Worm (Caenorhabditis elegans) whole organism, young adult: ENCODE data around the gene amt-2.

Experiments used
- B0261.1 ChIP-seq: sonication (generic microtip); optimal IDR thresholded peaks from 2 replicates; lab custom pipeline; 2016; ENCODE audit warnings: mild to moderate bottlenecking, missing genetic modification characterization, moderate library complexity, missing compliant biosample characterization
- C06A6.2 ChIP-seq: fragments of 200-800 bp; sonication (Bioruptor generic); conservative IDR thresholded peaks from 2 replicates; pipeline ENCODE4 v1.3.6; 2022; ENCODE audit warnings: missing genetic modification characterization, missing compliant biosample characterization
- F10E7.11 ChIP-seq: sonication (generic microtip); optimal IDR thresholded peaks from 2 replicates; lab custom pipeline; 2017; ENCODE audit warnings: mild to moderate bottlenecking, missing genetic modification characterization, moderate library complexity, missing compliant biosample characterization
- F33H1.4 ChIP-seq: fragments of 200-800 bp; sonication (Bioruptor generic); IDR thresholded peaks from 2 replicates; pipeline ENCODE4 v1.3.6; 2022; ENCODE audit warnings: missing genetic modification reagents, missing genetic modification characterization, missing compliant biosample characterization
- F37B4.10 ChIP-seq: fragments of 200-800 bp; sonication (Bioruptor generic); IDR thresholded peaks from 2 replicates; pipeline ENCODE4 v1.3.6; 2022; ENCODE audit warnings: missing genetic modification characterization, missing compliant biosample characterization
- F39B2.1 ChIP-seq: fragments of 200-800 bp; sonication (Bioruptor generic); IDR thresholded peaks from 2 replicates; pipeline ENCODE4 v1.3.6; 2022; ENCODE audit warnings: missing genetic modification reagents, missing genetic modification characterization, missing compliant biosample characterization
- F49E8.2 ChIP-seq: sonication (generic microtip); optimal IDR thresholded peaks from 3 replicates; lab custom pipeline; 2017; ENCODE audit warnings: missing genetic modification characterization, mild to moderate bottlenecking, missing compliant biosample characterization, antibody characterized with exemption, moderate library complexity; ENCODE audit not compliant: insufficient read depth
- F52B5.7 ChIP-seq: sonication (generic microtip); optimal IDR thresholded peaks from 2 replicates; lab custom pipeline; 2016; ENCODE audit warnings: mild to moderate bottlenecking, missing genetic modification characterization, missing compliant biosample characterization
- F57A8.1 ChIP-seq: fragments of 200-800 bp; sonication (Bioruptor generic); optimal IDR thresholded peaks from 2 replicates; lab custom pipeline; 2018; ENCODE audit warnings: mild to moderate bottlenecking, missing genetic modification characterization, moderate library complexity, missing compliant biosample characterization
- K11D2.4 ChIP-seq: fragments of 200-800 bp; sonication (Bioruptor generic); IDR thresholded peaks from 2 replicates; pipeline ENCODE4 v1.3.6; 2022; ENCODE audit warnings: missing genetic modification reagents, missing genetic modification characterization, missing compliant biosample characterization
- ZK185.1 ChIP-seq: sonication (generic microtip); optimal IDR thresholded peaks from 2 replicates; lab custom pipeline; 2016; ENCODE audit warnings: mild to moderate bottlenecking, missing genetic modification characterization, missing compliant biosample characterization; ENCODE audit not compliant: poor library complexity, severe bottlenecking
- akir-1 ChIP-seq: fragments of 200-800 bp; sonication (Bioruptor generic); optimal IDR thresholded peaks from 2 replicates; lab custom pipeline; 2018; ENCODE audit warnings: mild to moderate bottlenecking, missing genetic modification characterization, moderate library complexity, missing compliant biosample characterization
- attf-5 ChIP-seq: fragments of 200-800 bp; sonication (Bioruptor generic); optimal IDR thresholded peaks from 2 replicates; lab custom pipeline; 2018; ENCODE audit warnings: mild to moderate bottlenecking, missing genetic modification characterization, missing compliant biosample characterization
- cebp-2 ChIP-seq: fragments of 200-800 bp; sonication (Bioruptor generic); IDR thresholded peaks from 2 replicates; pipeline ENCODE4 v1.3.6; 2022; ENCODE audit warnings: missing genetic modification characterization, missing compliant biosample characterization
- ceh-58 ChIP-seq: fragments of 200-800 bp; sonication (Bioruptor generic); IDR thresholded peaks from 2 replicates; pipeline ENCODE4 v1.3.6; 2022; ENCODE audit warnings: missing genetic modification characterization, missing compliant biosample characterization
- ceh-79 ChIP-seq: sonication (generic microtip); optimal IDR thresholded peaks from 2 replicates; lab custom pipeline; 2017; ENCODE audit warnings: mild to moderate bottlenecking, missing genetic modification characterization, missing compliant biosample characterization
- chd-7 ChIP-seq: sonication (generic microtip); optimal IDR thresholded peaks from 2 replicates; lab custom pipeline; 2016; ENCODE audit warnings: mild to moderate bottlenecking, missing genetic modification characterization, moderate library complexity, missing compliant biosample characterization
- die-1 ChIP-seq: sonication (generic microtip); optimal IDR thresholded peaks from 2 replicates; lab custom pipeline; 2016; ENCODE audit warnings: missing genotype, mild to moderate bottlenecking, missing genetic modification characterization, missing compliant biosample characterization
- egl-44 ChIP-seq: fragments of 200-800 bp; sonication (Bioruptor generic); IDR thresholded peaks from 2 replicates; pipeline ENCODE4 v1.3.6; 2022; ENCODE audit warnings: missing genetic modification reagents, missing genetic modification characterization, missing compliant biosample characterization
- fkh-3 ChIP-seq: sonication (generic microtip); optimal IDR thresholded peaks from 2 replicates; lab custom pipeline; 2016; ENCODE audit warnings: mild to moderate bottlenecking, missing genetic modification characterization, missing compliant biosample characterization
- gei-17 ChIP-seq: fragments of 200-800 bp; sonication (Bioruptor generic); optimal IDR thresholded peaks from 2 replicates; lab custom pipeline; 2018; ENCODE audit warnings: mild to moderate bottlenecking, missing genetic modification characterization, missing compliant biosample characterization
- him-1 ChIP-seq: sonication (generic microtip); optimal IDR thresholded peaks from 2 replicates; lab custom pipeline; 2016; ENCODE audit warnings: missing genotype, missing genetic modification reagents, missing genetic modification characterization, missing compliant biosample characterization
- hmg-1.2 ChIP-seq: fragments of 200-800 bp; sonication (Bioruptor generic); IDR thresholded peaks from 2 replicates; pipeline ENCODE4 v1.3.6; 2022; ENCODE audit warnings: missing genetic modification reagents, missing genetic modification characterization, missing compliant biosample characterization
- hsf-1 ChIP-seq: fragments of 200-800 bp; sonication (Bioruptor generic); IDR thresholded peaks from 2 replicates; pipeline ENCODE4 v1.3.6; 2022; ENCODE audit warnings: missing genetic modification reagents, missing genetic modification characterization, missing compliant biosample characterization
- lag-1 ChIP-seq: fragments of 200-800 bp; sonication (Bioruptor generic); IDR thresholded peaks from 2 replicates; pipeline ENCODE4 v1.3.6; 2022; ENCODE audit warnings: missing genetic modification reagents, missing genetic modification characterization, missing compliant biosample characterization
- let-526 ChIP-seq: fragments of 200-800 bp; sonication (Bioruptor generic); IDR thresholded peaks from 2 replicates; pipeline ENCODE4 v1.3.6; 2022; ENCODE audit warnings: missing genetic modification reagents, missing genetic modification characterization, missing compliant biosample characterization
- let-607 ChIP-seq, 2 experiments: fragments of 200-800 bp in 1 of 2; sonication (Bioruptor generic) in 1 of 2; sonication (generic microtip) in 1 of 2; optimal IDR thresholded peaks; 2 replicates each; lab custom pipeline; 2016 to 2018; ENCODE audit warnings: mild to moderate bottlenecking in 2 of 2, missing compliant biosample characterization in 2 of 2, missing genetic modification characterization in 2 of 2, moderate library complexity in 2 of 2, missing genotype in 1 of 2
- lin-40 ChIP-seq: sonication (generic microtip); optimal IDR thresholded peaks from 2 replicates; lab custom pipeline; 2016; ENCODE audit warnings: missing genetic modification characterization, mild to moderate bottlenecking, missing compliant biosample characterization, missing genotype, missing genetic modification reagents
- lin-54 ChIP-seq: fragments of 200-800 bp; sonication (Bioruptor generic); optimal IDR thresholded peaks from 2 replicates; lab custom pipeline; 2018; ENCODE audit warnings: mild to moderate bottlenecking, missing genetic modification characterization, missing compliant biosample characterization
- lsl-1 ChIP-seq: fragments of 200-800 bp; sonication (Bioruptor generic); optimal IDR thresholded peaks from 2 replicates; lab custom pipeline; 2018; ENCODE audit warnings: mild to moderate bottlenecking, missing genetic modification characterization, moderate library complexity, missing compliant biosample characterization
- lsy-27 ChIP-seq: sonication (generic microtip); optimal IDR thresholded peaks from 2 replicates; lab custom pipeline; 2017; ENCODE audit warnings: missing genetic modification characterization, mild to moderate bottlenecking, missing compliant biosample characterization, antibody characterized with exemption, missing genotype, borderline replicate concordance; ENCODE audit not compliant: insufficient read depth
- madf-6 ChIP-seq: fragments of 200-800 bp; sonication (Bioruptor generic); IDR thresholded peaks from 2 replicates; pipeline ENCODE4 v1.3.6; 2022; ENCODE audit warnings: missing genetic modification reagents, missing genetic modification characterization, missing compliant biosample characterization
- mel-28 ChIP-seq: sonication (generic microtip); optimal IDR thresholded peaks from 2 replicates; lab custom pipeline; 2016; ENCODE audit warnings: borderline replicate concordance, mild to moderate bottlenecking, missing genetic modification characterization, missing compliant biosample characterization
- nfya-2 ChIP-seq: fragments of 200-800 bp; sonication (Bioruptor generic); IDR thresholded peaks from 2 replicates; pipeline ENCODE4 v1.3.6; 2022; ENCODE audit warnings: missing genetic modification reagents, missing genetic modification characterization, missing compliant biosample characterization
- nhr-179 ChIP-seq: sonication (generic microtip); optimal IDR thresholded peaks from 2 replicates; lab custom pipeline; 2016; ENCODE audit warnings: mild to moderate bottlenecking, missing genetic modification characterization, missing compliant biosample characterization
- nhr-27 ChIP-seq: fragments of 200-800 bp; sonication (Bioruptor generic); optimal IDR thresholded peaks from 2 replicates; lab custom pipeline; 2018; ENCODE audit warnings: mild to moderate bottlenecking, missing genetic modification characterization, moderate library complexity, missing compliant biosample characterization
- repo-1 ChIP-seq: sonication (generic microtip); optimal IDR thresholded peaks from 2 replicates; lab custom pipeline; 2017; ENCODE audit warnings: mild to moderate bottlenecking, missing genetic modification characterization, missing compliant biosample characterization
- rpc-1 ChIP-seq, 2 experiments: fragments of 150-350 bp in 1 of 2; sonication (generic microtip) in 1 of 2; optimal IDR thresholded peaks; 2 replicates each; lab custom pipeline; 2014 to 2018; ENCODE audit warnings: missing biosample characterization in 1 of 2, missing genetic modification characterization in 1 of 2, missing genetic modification reagents in 1 of 2, missing genotype in 1 of 2
- snpc-4 ChIP-seq, 5 experiments: fragments of 150-350 bp in 1 of 5; sonication (generic microtip) in 4 of 5; optimal IDR thresholded peaks; 2 replicates each; lab custom pipeline; 2014 to 2018; ENCODE audit warnings: missing genetic modification characterization in 5 of 5, missing biosample characterization in 3 of 5, antibody characterized with exemption in 2 of 5, mild to moderate bottlenecking in 2 of 5, missing compliant biosample characterization in 2 of 5, missing genotype in 2 of 5, moderate library complexity in 2 of 5, missing genetic modification reagents in 1 of 5
- somi-1 ChIP-seq: fragments of 200-800 bp; sonication (Bioruptor generic); optimal IDR thresholded peaks from 2 replicates; lab custom pipeline; 2018; ENCODE audit warnings: mild to moderate bottlenecking, missing genetic modification characterization, missing compliant biosample characterization
- sptf-2 ChIP-seq: fragments of 200-800 bp; sonication (Bioruptor generic); optimal IDR thresholded peaks from 2 replicates; lab custom pipeline; 2018; ENCODE audit warnings: mild to moderate bottlenecking, missing genetic modification characterization, missing compliant biosample characterization
- tbp1 ChIP-seq: fragments of 200-800 bp; sonication (Bioruptor generic); optimal IDR thresholded peaks from 2 replicates; lab custom pipeline; 2018; ENCODE audit warnings: mild to moderate bottlenecking, missing genetic modification characterization, missing compliant biosample characterization
- tlf-1 ChIP-seq: fragments of 200-800 bp; sonication (Bioruptor generic); optimal IDR thresholded peaks from 2 replicates; lab custom pipeline; 2018; ENCODE audit warnings: mild to moderate bottlenecking, missing genetic modification characterization, missing compliant biosample characterization
- unc-62 ChIP-seq: fragments of 150-350 bp; optimal IDR thresholded peaks from 2 replicates; lab custom pipeline; 2014; ENCODE audit warnings: missing biosample characterization, missing genetic modification reagents, missing genetic modification characterization
- ztf-26 ChIP-seq: sonication (generic microtip); optimal IDR thresholded peaks from 2 replicates; lab custom pipeline; 2017; ENCODE audit warnings: missing genetic modification characterization, missing compliant biosample characterization
- ztf-28 ChIP-seq: fragments of 200-800 bp; sonication (Bioruptor generic); IDR thresholded peaks from 2 replicates; pipeline ENCODE4 v1.3.6; 2022; ENCODE audit warnings: missing genetic modification reagents, missing genetic modification characterization, missing compliant biosample characterization
- ztf-3 ChIP-seq: fragments of 200-800 bp; sonication (Bioruptor generic); optimal IDR thresholded peaks from 2 replicates; lab custom pipeline; 2018; ENCODE audit warnings: mild to moderate bottlenecking, missing genetic modification characterization, missing compliant biosample characterization

Gene amt-2

ce11 chrIV:13077694-13078093, 35.5 kb downstream of the amt-2 start:
- no peak for TF ChIP-seq ztf-28 (GFP tag; lab: Robert Waterston, UW)
- no peak for TF ChIP-seq F10E7.11
- TF ChIP-seq ceh-58 (GFP tag; lab: Robert Waterston, UW) = no peak
- no peak for TF ChIP-seq gei-17 (GFP tag; lab: Kevin White, UChicago)
- TF ChIP-seq F39B2.1 (GFP tag; lab: Robert Waterston, UW) = no peak
- TF ChIP-seq lin-40 (tag; lab: Kevin White, UChicago) = peak; percentile 17
- TF ChIP-seq F57A8.1 (GFP tag; lab: Kevin White, UChicago) = no peak
- no peak for TF ChIP-seq unc-62 (GFP tag; lab: Kevin White, UChicago)
- TF ChIP-seq let-526 (GFP tag; lab: Robert Waterston, UW) = no peak
- no peak for TF ChIP-seq nhr-27 (tag; lab: Kevin White, UChicago)
- no peak for TF ChIP-seq him-1 (tag; lab: Kevin White, UChicago)
- TF ChIP-seq tlf-1 (GFP tag; lab: Kevin White, UChicago) = no peak
- peak; percentile 78 for TF ChIP-seq ztf-26 (tag; lab: Kevin White, UChicago)
- peak; percentile 63 for TF ChIP-seq die-1
- TF ChIP-seq chd-7 (tag; lab: Kevin White, UChicago) = peak; percentile 33
- TF ChIP-seq let-607 (tag; optimal IDR thresholded peaks at IDR 0.05; lab: Kevin White, UChicago) = no peak
- TF ChIP-seq F37B4.10 (GFP tag; lab: Robert Waterston, UW) = no peak
- no peak for TF ChIP-seq ceh-79 (tag; lab: Kevin White, UChicago)
- TF ChIP-seq ztf-3 = no peak
- no peak for TF ChIP-seq ZK185.1 (tag; lab: Kevin White, UChicago)
- no peak for TF ChIP-seq egl-44 (GFP tag; lab: Robert Waterston, UW)
- no peak for TF ChIP-seq akir-1 (GFP tag; lab: Kevin White, UChicago)
- TF ChIP-seq B0261.1 (tag; lab: Kevin White, UChicago) = no peak
- no peak for TF ChIP-seq lin-54 (GFP tag; lab: Kevin White, UChicago)
- no peak for TF ChIP-seq hsf-1 (GFP tag; lab: Robert Waterston, UW)
- no peak for TF ChIP-seq F33H1.4
- no peak for TF ChIP-seq rpc-1 (optimal IDR thresholded peaks at IDR 0.05; lab: Kevin White, UChicago)
- TF ChIP-seq rpc-1 (tag; optimal IDR thresholded peaks at IDR 0.05; lab: Kevin White, UChicago) = no peak
- no peak for TF ChIP-seq tbp1 (GFP tag; lab: Kevin White, UChicago)
- TF ChIP-seq F52B5.7 (tag; lab: Kevin White, UChicago) = no peak
- TF ChIP-seq C06A6.2 = no peak
- TF ChIP-seq lag-1 (GFP tag; lab: Robert Waterston, UW) = no peak
- no peak for TF ChIP-seq nfya-2 (GFP tag; lab: Robert Waterston, UW)
- TF ChIP-seq snpc-4 (GFP tag; optimal IDR thresholded peaks at IDR 0.05; lab: Kevin White, UChicago) = no peak
- no peak for TF ChIP-seq snpc-4 (tag; optimal IDR thresholded peaks at IDR 0.05; lab: Kevin White, UChicago)
- no peak for TF ChIP-seq fkh-3 (tag; lab: Kevin White, UChicago)
- TF ChIP-seq nhr-179 (tag; lab: Kevin White, UChicago) = no peak
- TF ChIP-seq somi-1 (GFP tag; lab: Kevin White, UChicago) = peak; percentile 17
- TF ChIP-seq lsy-27 = no peak
- TF ChIP-seq sptf-2 (GFP tag; lab: Kevin White, UChicago) = no peak
- TF ChIP-seq repo-1 (tag; lab: Kevin White, UChicago) = no peak
- TF ChIP-seq mel-28 = no peak
- TF ChIP-seq F49E8.2 (tag; lab: Kevin White, UChicago) = no peak
- no peak for TF ChIP-seq cebp-2
- TF ChIP-seq lsl-1 (GFP tag; lab: Kevin White, UChicago) = no peak
- no peak for TF ChIP-seq hmg-1.2 (GFP tag; lab: Robert Waterston, UW)
- no peak for TF ChIP-seq madf-6 (GFP tag; lab: Robert Waterston, UW)
- 0 out of 2 replicates have a peak, but pooled peaks have one; percentile 30 for TF ChIP-seq K11D2.4 (GFP tag; lab: Robert Waterston, UW)
- no peak for TF ChIP-seq attf-5
